Worm (Caenorhabditis elegans) whole organism, L3 larva: ENCODE measurements around the gene cnc-10.

Experiments
- ZK546.5 ChIP-seq: sonication (generic microtip); optimal IDR thresholded peaks from 2 replicates; lab custom pipeline; 2017; ENCODE audit warnings: missing biosample characterization, missing genetic modification characterization
- ama-1 ChIP-seq: fragments of 150-350 bp; optimal IDR thresholded peaks from 2 replicates; lab custom pipeline; 2018
- daf-12 ChIP-seq: fragments of 150-350 bp; optimal IDR thresholded peaks from 2 replicates; lab custom pipeline; 2014; ENCODE audit warnings: missing biosample characterization, missing genetic modification reagents, missing genetic modification characterization
- elt-1 ChIP-seq: fragments of 150-350 bp; optimal IDR thresholded peaks from 2 replicates; lab custom pipeline; 2014; ENCODE audit warnings: missing biosample characterization, missing genetic modification characterization
- elt-3 ChIP-seq, 3 experiments: fragments of 150-350 bp in 1 of 3; sonication (generic microtip) in 2 of 3; optimal IDR thresholded peaks; 2 replicates in 2 of 3; 4 replicates in 1 of 3; lab custom pipeline; 2014 to 2017; ENCODE audit warnings: missing biosample characterization in 3 of 3, missing genetic modification characterization in 3 of 3
- lsy-12 ChIP-seq: sonication (generic microtip); optimal IDR thresholded peaks from 2 replicates; lab custom pipeline; 2016; ENCODE audit warnings: mild to moderate bottlenecking, missing genetic modification characterization, missing compliant biosample characterization
- mdl-1 ChIP-seq: fragments of 150-350 bp; optimal IDR thresholded peaks from 2 replicates; lab custom pipeline; 2014; ENCODE audit warnings: missing biosample characterization, missing genetic modification characterization
- nhr-11 ChIP-seq: fragments of 150-350 bp; optimal IDR thresholded peaks from 2 replicates; lab custom pipeline; 2014; ENCODE audit warnings: missing biosample characterization, missing genetic modification characterization
- nhr-28 ChIP-seq: fragments of 150-350 bp; optimal IDR thresholded peaks from 2 replicates; lab custom pipeline; 2014; ENCODE audit warnings: missing biosample characterization, missing genetic modification characterization
- nhr-67 ChIP-seq: fragments of 150-350 bp; optimal IDR thresholded peaks from 2 replicates; lab custom pipeline; 2014; ENCODE audit warnings: missing biosample characterization, missing genetic modification characterization
- skn-1 ChIP-seq: fragments of 150-350 bp; optimal IDR thresholded peaks from 2 replicates; lab custom pipeline; 2014; ENCODE audit warnings: missing biosample characterization, missing genetic modification characterization
- unc-39 ChIP-seq: sonication (generic microtip); optimal IDR thresholded peaks from 4 replicates; lab custom pipeline; 2017; ENCODE audit warnings: missing biosample characterization, missing genetic modification characterization

DNA sequence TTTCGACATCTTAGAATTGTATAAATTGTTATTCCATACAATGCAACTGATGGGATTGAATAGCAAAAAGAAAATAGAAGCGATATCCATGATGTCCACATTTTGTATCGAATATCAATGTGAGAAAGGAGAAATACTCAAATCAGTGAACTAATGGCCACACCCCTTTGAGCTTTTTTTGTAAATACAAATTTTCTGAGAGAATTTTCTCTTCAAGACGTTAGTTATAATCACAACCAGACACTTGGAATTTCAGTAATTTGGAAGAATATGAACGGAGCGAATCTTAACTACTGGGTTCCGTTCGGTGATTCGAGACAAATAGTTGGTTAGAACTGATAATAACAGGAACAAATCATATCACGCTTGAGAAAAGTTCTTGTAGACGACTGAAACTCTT is 21.2 kb upstream of the cnc-10 start, which contains the start of gene srg-41:
- no peak for TF ChIP-seq daf-12 (tag; lab: Kevin White, UChicago)
- TF ChIP-seq lsy-12 (tag; lab: Kevin White, UChicago) = no peak
- TF ChIP-seq nhr-11 (tag; lab: Kevin White, UChicago) = no peak
- TF ChIP-seq skn-1 (tag; lab: Kevin White, UChicago) = no peak
- no peak for TF ChIP-seq nhr-67
- TF ChIP-seq elt-1 (tag; lab: Kevin White, UChicago) = no peak
- no peak for TF ChIP-seq elt-3 (tag; optimal IDR thresholded peaks at IDR 0.05; lab: Kevin White, UChicago)
- no peak for TF ChIP-seq nhr-28 (tag; lab: Kevin White, UChicago)
- TF ChIP-seq ZK546.5 = no peak
- no peak for TF ChIP-seq unc-39 (tag; lab: Kevin White, UChicago)
- no peak for TF ChIP-seq ama-1 (lab: Kevin White, UChicago)
- no peak for TF ChIP-seq mdl-1 (tag; lab: Kevin White, UChicago)
